Fruit fly (Drosophila melanogaster) S2 (cell line): ENCODE results near the gene fipi.

ENCODE experiments used
- CG8478 ChIP-seq: fragments of >200 bp; optimal IDR thresholded peaks from 2 replicates; lab custom pipeline; 2018
- CTCF ChIP-seq, 2 experiments: fragments of >200 bp; optimal IDR thresholded peaks; 2 replicates each; lab custom pipeline; 2018

- TF ChIP-seq CTCF (optimal IDR thresholded peaks at IDR 0.05; lab: Kevin White, UChicago) = no peak
- TF ChIP-seq CG8478 (lab: Kevin White, UChicago) = no peak
Measured at dm6 chr2L:4793780-4794523, at the start of gene fipi.
